Worm (Caenorhabditis elegans) whole organism, early embryonic: Measurements from ENCODE around the gene C04C3.4.
"Not testable (repeated sequence)": the region's sequence is repeated elsewhere in the genome, so short reads cannot be mapped to it uniquely, and the experiment has no call there.

Source experiments
- B0310.2 ChIP-seq: sonication (generic microtip); optimal IDR thresholded peaks from 2 replicates; lab custom pipeline; 2016; ENCODE audit warnings: mild to moderate bottlenecking, missing genetic modification characterization, missing compliant biosample characterization
- F13C5.2 ChIP-seq: sonication (generic microtip); optimal IDR thresholded peaks from 2 replicates; lab custom pipeline; 2017; ENCODE audit warnings: mild to moderate bottlenecking, missing genetic modification characterization, inconsistent platforms, missing compliant biosample characterization
- aly-1 ChIP-seq: sonication (generic microtip); optimal IDR thresholded peaks from 2 replicates; lab custom pipeline; 2016; ENCODE audit warnings: missing genetic modification characterization, missing compliant biosample characterization
- ama-1 ChIP-seq: fragments of 150-350 bp; optimal IDR thresholded peaks from 2 replicates; lab custom pipeline; 2014
- ceh-13 ChIP-seq: fragments of 200-800 bp; sonication (Bioruptor generic); optimal IDR thresholded peaks from 2 replicates; lab custom pipeline; 2018; ENCODE audit warnings: mild to moderate bottlenecking, missing genetic modification characterization, missing compliant biosample characterization
- ceh-36 ChIP-seq: sonication (generic microtip); optimal IDR thresholded peaks from 2 replicates; lab custom pipeline; 2016; ENCODE audit warnings: missing genetic modification characterization, inconsistent platforms, missing compliant biosample characterization
- ets-7 ChIP-seq: sonication (generic microtip); optimal IDR thresholded peaks from 2 replicates; lab custom pipeline; 2016; ENCODE audit warnings: missing genotype, missing genetic modification characterization, missing compliant biosample characterization
- flt-1 ChIP-seq: fragments of 200-800 bp; sonication (Bioruptor generic); IDR thresholded peaks from 2 replicates; pipeline ENCODE4 v1.3.6; 2022; ENCODE audit warnings: missing genetic modification characterization, missing compliant biosample characterization
- hmbx-1 ChIP-seq: sonication (generic microtip); optimal IDR thresholded peaks from 2 replicates; lab custom pipeline; 2016; ENCODE audit warnings: mild to moderate bottlenecking, missing genetic modification characterization, missing compliant biosample characterization
- hmg-4 ChIP-seq: fragments of 200-800 bp; sonication (Bioruptor generic); optimal IDR thresholded peaks from 2 replicates; lab custom pipeline; 2018; ENCODE audit warnings: mild to moderate bottlenecking, missing genetic modification characterization, missing compliant biosample characterization
- hnd-1 ChIP-seq: sonication (generic microtip); optimal IDR thresholded peaks from 2 replicates; lab custom pipeline; 2016; ENCODE audit warnings: missing genetic modification characterization, missing compliant biosample characterization
- pes-1 ChIP-seq: fragments of 200-800 bp; sonication (Bioruptor generic); IDR thresholded peaks from 2 replicates; pipeline ENCODE4 v1.3.6; 2022; ENCODE audit warnings: missing genetic modification reagents, missing genetic modification characterization, missing compliant biosample characterization
- scrt-1 ChIP-seq: fragments of 200-800 bp; sonication (Bioruptor generic); IDR thresholded peaks from 2 replicates; pipeline ENCODE4 v1.3.6; 2022; ENCODE audit warnings: missing genetic modification characterization, missing compliant biosample characterization
- sea-1 ChIP-seq: fragments of 200-800 bp; sonication (Bioruptor generic); conservative IDR thresholded peaks from 2 replicates; pipeline ENCODE4 v1.3.6; 2022; ENCODE audit warnings: missing genetic modification characterization, missing compliant biosample characterization
- tbx-11 ChIP-seq: fragments of 200-800 bp; sonication (Bioruptor generic); IDR thresholded peaks from 2 replicates; pipeline ENCODE4 v1.3.6; 2022; ENCODE audit warnings: missing genetic modification characterization, missing compliant biosample characterization
- tbx-37 ChIP-seq: fragments of 200-800 bp; sonication (Bioruptor generic); conservative IDR thresholded peaks from 2 replicates; pipeline ENCODE4 v1.3.6; 2022; ENCODE audit warnings: missing genetic modification reagents, missing genetic modification characterization, missing compliant biosample characterization
- tra-4 ChIP-seq: sonication (generic microtip); optimal IDR thresholded peaks from 2 replicates; lab custom pipeline; 2017; ENCODE audit warnings: missing genetic modification characterization, missing compliant biosample characterization

The C04C3.4 gene

DNA sequence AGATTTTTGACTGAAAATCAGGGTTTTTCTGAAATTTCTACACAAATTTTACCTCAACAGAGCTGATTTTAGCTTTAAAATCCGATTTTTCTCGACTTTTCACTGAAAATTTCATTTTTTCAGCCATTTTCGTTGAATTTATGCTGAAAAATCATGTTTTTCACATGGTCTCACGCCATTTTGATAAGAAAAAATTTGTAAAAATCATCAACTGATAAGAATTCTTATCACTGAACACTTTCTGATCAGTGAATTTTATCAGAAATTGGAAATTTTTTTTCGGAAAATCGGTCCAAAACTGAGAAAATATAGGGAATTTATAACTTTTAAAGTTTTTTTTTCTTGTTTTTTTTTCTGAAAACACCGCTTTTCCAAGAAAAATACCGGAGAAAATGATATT, 6.8 kb downstream of the C04C3.4 start:
- no peak for TF ChIP-seq pes-1 (GFP tag; lab: Robert Waterston, UW)
- no peak for TF ChIP-seq ceh-36 (tag; lab: Kevin White, UChicago)
- no peak for TF ChIP-seq tbx-11
- TF ChIP-seq hmg-4 (GFP tag; lab: Kevin White, UChicago), result no peak
- no peak for TF ChIP-seq tbx-37 (GFP tag; lab: Robert Waterston, UW)
- TF ChIP-seq tra-4 (tag; lab: Kevin White, UChicago), result no peak
- no peak for TF ChIP-seq ceh-13 (GFP tag; lab: Kevin White, UChicago)
- TF ChIP-seq B0310.2 (tag; lab: Kevin White, UChicago), result no peak
- TF ChIP-seq ets-7, result no peak
- no peak for TF ChIP-seq aly-1 (tag; lab: Kevin White, UChicago)

DNA sequence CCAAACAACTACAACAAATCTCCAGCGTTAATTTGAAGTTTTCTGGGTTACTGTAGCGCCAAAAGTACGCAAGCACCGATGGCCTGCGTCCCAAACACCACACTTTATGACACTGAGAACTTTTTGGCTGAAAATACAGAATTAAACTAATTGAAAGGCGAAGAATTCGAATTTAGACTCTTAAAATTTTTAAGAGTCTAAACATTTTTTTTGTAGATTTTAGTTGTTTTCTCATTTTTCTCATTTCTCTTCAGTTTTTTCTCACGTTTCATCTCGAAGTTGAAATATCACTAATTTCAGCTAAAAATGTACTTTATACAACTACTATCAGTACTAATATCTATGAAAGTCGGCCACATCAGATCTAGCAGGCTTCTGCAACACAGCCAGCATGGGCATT, 21.2 kb downstream of the C04C3.4 start, which contains the start of gene lgc-9:
Gene lgc-9 (plus strand): TSS at position 301 of the 400 bp plus-strand sequence.
- TF ChIP-seq tra-4 (tag; lab: Kevin White, UChicago) (no peak), flt-1 (GFP tag; lab: Robert Waterston, UW) (no peak), scrt-1 (GFP tag; lab: Robert Waterston, UW) (no peak), F13C5.2 (tag; lab: Kevin White, UChicago) (no peak), hnd-1 (no peak), aly-1 (tag; lab: Kevin White, UChicago) (no peak), tbx-37 (GFP tag; lab: Robert Waterston, UW) (no peak), pes-1 (GFP tag; lab: Robert Waterston, UW) (no peak), tbx-11 (no peak), ets-7 (no peak), hmbx-1 (tag; lab: Kevin White, UChicago) (no peak), ama-1 (lab: Kevin White, UChicago) (no peak), sea-1 (GFP tag; lab: Robert Waterston, UW) (no peak)

DNA sequence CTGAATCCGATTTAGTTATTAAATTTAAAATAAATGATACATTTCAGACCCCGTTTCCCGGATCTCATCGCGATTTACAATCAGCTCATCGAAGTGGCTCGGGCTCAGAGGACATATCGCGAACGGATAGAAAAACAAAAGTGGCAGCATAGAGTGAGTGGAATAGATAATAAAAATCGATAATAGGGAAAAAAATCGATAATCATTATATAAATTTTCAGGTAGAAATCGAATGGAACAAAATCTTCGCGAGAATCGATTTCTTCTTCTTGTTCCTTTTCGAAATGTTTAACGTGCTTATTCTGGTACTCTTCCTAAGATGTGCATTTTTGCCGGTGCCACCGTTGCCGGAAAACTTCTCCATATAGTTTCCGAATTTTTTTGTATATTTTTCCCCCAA, 24.6 kb downstream of the C04C3.4 start:
- no peak for TF ChIP-seq tra-4 (tag; lab: Kevin White, UChicago)
- no peak for TF ChIP-seq scrt-1 (GFP tag; lab: Robert Waterston, UW)
- TF ChIP-seq ets-7, result no peak
- no peak for TF ChIP-seq hmbx-1 (tag; lab: Kevin White, UChicago)
- no peak for TF ChIP-seq ceh-13 (GFP tag; lab: Kevin White, UChicago)
- no peak for TF ChIP-seq ceh-36 (tag; lab: Kevin White, UChicago)
- TF ChIP-seq hnd-1, result no peak
- TF ChIP-seq pes-1 (GFP tag; lab: Robert Waterston, UW), result no peak
- TF ChIP-seq F13C5.2 (tag; lab: Kevin White, UChicago), result no peak
- TF ChIP-seq flt-1 (GFP tag; lab: Robert Waterston, UW), result no peak
- TF ChIP-seq tbx-37 (GFP tag; lab: Robert Waterston, UW), result no peak
- no peak for TF ChIP-seq aly-1 (tag; lab: Kevin White, UChicago)
- no peak for TF ChIP-seq sea-1 (GFP tag; lab: Robert Waterston, UW)
- TF ChIP-seq tbx-11, result no peak
- TF ChIP-seq hmg-4 (GFP tag; lab: Kevin White, UChicago), result no peak
- TF ChIP-seq ama-1 (lab: Kevin White, UChicago), result no peak

DNA sequence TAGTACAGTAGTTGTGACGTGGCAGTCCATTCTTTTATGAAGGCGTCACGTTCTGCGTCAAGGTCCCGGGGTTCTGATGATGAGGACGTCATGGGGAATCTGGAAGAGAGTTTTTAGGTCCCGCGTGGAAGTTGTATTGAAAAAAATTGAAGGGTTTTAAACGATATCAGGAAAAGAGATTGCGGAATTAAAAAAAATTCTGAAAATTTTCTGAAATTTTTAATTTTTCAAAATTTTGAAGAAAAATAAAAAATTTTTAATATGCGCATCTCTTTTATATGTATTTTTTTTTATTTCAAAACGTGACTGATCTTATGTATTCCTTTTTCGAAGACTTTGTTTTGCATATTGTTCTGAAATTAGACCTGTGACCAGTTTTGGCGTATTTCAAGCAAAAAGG, 28.4 kb downstream of the C04C3.4 start, which contains the start of gene C04C3.6:
Gene C04C3.6 (minus strand): TSS at position 101 of the 400 bp plus-strand sequence.
- TF ChIP-seq tbx-37 (GFP tag; lab: Robert Waterston, UW), result no peak
- TF ChIP-seq ceh-36 (tag; lab: Kevin White, UChicago), result no peak
- no peak for TF ChIP-seq aly-1 (tag; lab: Kevin White, UChicago)
- TF ChIP-seq pes-1 (GFP tag; lab: Robert Waterston, UW), result no peak
- no peak for TF ChIP-seq B0310.2 (tag; lab: Kevin White, UChicago)
- no peak for TF ChIP-seq flt-1 (GFP tag; lab: Robert Waterston, UW)
- TF ChIP-seq scrt-1 (GFP tag; lab: Robert Waterston, UW), result no peak
- no peak for TF ChIP-seq ama-1 (lab: Kevin White, UChicago)

DNA sequence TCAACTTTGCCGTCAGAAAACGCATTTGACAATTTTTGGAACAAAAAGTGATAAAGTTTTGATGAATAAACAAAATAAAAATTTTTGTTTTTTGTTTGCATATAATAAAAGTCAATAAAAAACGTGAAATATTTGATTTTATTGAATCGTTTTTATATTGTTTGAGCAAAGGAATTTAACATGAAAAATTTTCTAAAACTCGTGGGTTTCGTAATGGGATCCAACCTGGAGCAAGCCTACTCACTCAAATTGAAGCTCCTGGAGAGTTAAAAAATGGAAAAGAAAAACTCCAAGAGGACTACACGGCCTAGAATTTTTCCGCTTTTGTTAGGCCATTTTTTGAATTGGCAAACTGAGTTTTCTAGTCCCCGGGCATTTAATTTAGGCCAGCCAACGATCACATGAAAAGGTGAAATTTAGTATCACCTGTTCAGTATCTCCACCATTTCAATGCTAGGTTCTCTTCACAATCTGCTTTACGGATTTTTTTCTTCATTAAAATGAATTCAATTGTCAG, 34.3 kb downstream of the C04C3.4 start, which contains the start of the genes C04C3.9 and srz-60:
Gene C04C3.9 (minus strand): TSS at position 101 of the 517 bp plus-strand sequence.
Gene srz-60 (plus strand): TSS at position 467 of the 517 bp plus-strand sequence.
- no peak for TF ChIP-seq sea-1 (GFP tag; lab: Robert Waterston, UW)
- TF ChIP-seq tra-4 (tag; lab: Kevin White, UChicago), result no peak
- TF ChIP-seq tbx-11, result no peak
- no peak for TF ChIP-seq F13C5.2 (tag; lab: Kevin White, UChicago)
- no peak for TF ChIP-seq ets-7
- no peak for TF ChIP-seq hmg-4 (GFP tag; lab: Kevin White, UChicago)
- TF ChIP-seq tbx-37 (GFP tag; lab: Robert Waterston, UW), result no peak
- TF ChIP-seq ceh-36 (tag; lab: Kevin White, UChicago), result no peak

DNA sequence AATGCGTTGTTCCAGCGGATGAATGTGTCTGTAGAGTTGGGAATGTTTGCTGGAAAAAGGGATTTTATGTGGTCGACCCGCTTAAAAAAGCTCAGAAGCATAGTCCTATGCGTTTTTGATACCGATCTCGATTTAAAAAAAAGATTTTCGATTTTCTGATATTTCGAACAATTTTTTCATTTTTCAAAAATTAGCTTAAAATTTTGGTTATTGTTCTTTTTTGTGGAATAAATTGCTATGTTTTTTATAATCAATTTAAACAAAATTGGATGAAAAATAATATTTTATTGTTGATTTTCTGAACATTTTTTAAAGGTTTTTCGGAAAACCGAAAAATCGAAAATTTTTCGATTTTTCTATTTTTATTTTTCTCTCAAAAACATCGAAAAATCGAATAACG, 39.2 kb downstream of the C04C3.4 start, which contains the start of gene C04C3.7:
Gene C04C3.7 (minus strand): TSS at position 101 of the 400 bp plus-strand sequence.
- TF ChIP-seq ceh-13 (GFP tag; lab: Kevin White, UChicago); hnd-1; ets-7: not testable (repeated sequence)

DNA sequence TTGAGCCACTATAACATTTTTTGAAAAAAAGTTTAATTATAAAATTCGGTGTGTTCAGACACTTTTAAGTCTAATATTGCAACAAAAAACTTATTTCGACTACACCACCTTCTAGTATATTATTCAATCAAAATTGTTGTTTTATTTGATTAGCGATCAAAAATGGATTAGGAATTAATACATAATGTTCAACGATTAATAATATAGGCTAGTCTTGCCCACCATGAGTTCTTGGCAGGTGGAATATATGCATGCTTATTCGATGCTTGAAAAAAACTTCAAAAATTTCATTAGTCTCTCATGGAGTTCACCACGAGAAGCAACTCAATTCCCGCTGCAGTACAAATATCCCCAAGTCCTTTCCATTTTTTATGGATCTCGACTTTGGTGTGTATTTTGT, 41.9 kb downstream of the C04C3.4 start, which contains the start of gene srz-32:
Gene srz-32 (plus strand): TSS at position 301 of the 400 bp plus-strand sequence.
- TF ChIP-seq F13C5.2 (tag; lab: Kevin White, UChicago) (no peak), flt-1 (GFP tag; lab: Robert Waterston, UW) (no peak), tra-4 (tag; lab: Kevin White, UChicago) (no peak), sea-1 (GFP tag; lab: Robert Waterston, UW) (no peak), B0310.2 (tag; lab: Kevin White, UChicago) (no peak), ceh-13 (GFP tag; lab: Kevin White, UChicago) (no peak), ets-7 (no peak), hnd-1 (no peak), hmg-4 (GFP tag; lab: Kevin White, UChicago) (no peak), hmbx-1 (tag; lab: Kevin White, UChicago) (no peak), aly-1 (tag; lab: Kevin White, UChicago) (no peak), tbx-11 (no peak), scrt-1 (GFP tag; lab: Robert Waterston, UW) (no peak), ama-1 (lab: Kevin White, UChicago) (no peak), pes-1 (GFP tag; lab: Robert Waterston, UW) (no peak)
